Worm (Caenorhabditis elegans) whole organism, L1 larva: Measurements from ENCODE around the gene vps-33.1.

Source experiments
- dpl-1 ChIP-seq, 3 experiments: fragments of 150-350 bp in 2 of 3; sonication (generic microtip) in 1 of 3; optimal IDR thresholded peaks; 2 replicates each; lab custom pipeline; 2014 to 2017; ENCODE audit warnings: missing biosample characterization in 3 of 3, missing genetic modification characterization in 3 of 3, missing genetic modification reagents in 3 of 3
- jun-1 ChIP-seq: fragments of 150-350 bp; optimal IDR thresholded peaks from 2 replicates; lab custom pipeline; 2014; ENCODE audit warnings: missing biosample characterization, missing genetic modification reagents, missing genetic modification characterization
- lin-15B ChIP-seq: fragments of 150-350 bp; sonication (generic microtip); optimal IDR thresholded peaks from 3 replicates; lab custom pipeline; 2014; ENCODE audit warnings: missing biosample characterization, missing genetic modification characterization
- lin-35 ChIP-seq, 2 experiments: fragments of 150-350 bp; optimal IDR thresholded peaks; 2 replicates each; lab custom pipeline; 2014; ENCODE audit warnings: missing biosample characterization in 2 of 2, missing genetic modification characterization in 2 of 2, missing genetic modification reagents in 2 of 2
- mdl-1 ChIP-seq, 2 experiments: fragments of 150-350 bp; optimal IDR thresholded peaks; 2 replicates each; lab custom pipeline; 2014 to 2017; ENCODE audit warnings: missing biosample characterization in 2 of 2, missing genetic modification characterization in 2 of 2, inconsistent platforms in 1 of 2
- nhr-47 ChIP-seq: sonication (generic microtip); optimal IDR thresholded peaks from 2 replicates; lab custom pipeline; 2016; ENCODE audit warnings: mild to moderate bottlenecking, missing genetic modification characterization, moderate library complexity, missing compliant biosample characterization
- pax-3 ChIP-seq: fragments of 200-800 bp; sonication (Bioruptor generic); optimal IDR thresholded peaks from 2 replicates; lab custom pipeline; 2018; ENCODE audit warnings: mild to moderate bottlenecking, missing genetic modification characterization, moderate library complexity, missing compliant biosample characterization
- snpc-4 ChIP-seq: fragments of 150-350 bp; optimal IDR thresholded peaks from 2 replicates; lab custom pipeline; 2014; ENCODE audit warnings: missing biosample characterization, missing genetic modification characterization
- sox-4 ChIP-seq: sonication (generic microtip); optimal IDR thresholded peaks from 2 replicates; lab custom pipeline; 2016; ENCODE audit warnings: missing genetic modification characterization, missing compliant biosample characterization
- vab-15 ChIP-seq: sonication (generic microtip); optimal IDR thresholded peaks from 2 replicates; lab custom pipeline; 2017; ENCODE audit warnings: missing genotype, mild to moderate bottlenecking, missing genetic modification characterization, missing compliant biosample characterization

DNA sequence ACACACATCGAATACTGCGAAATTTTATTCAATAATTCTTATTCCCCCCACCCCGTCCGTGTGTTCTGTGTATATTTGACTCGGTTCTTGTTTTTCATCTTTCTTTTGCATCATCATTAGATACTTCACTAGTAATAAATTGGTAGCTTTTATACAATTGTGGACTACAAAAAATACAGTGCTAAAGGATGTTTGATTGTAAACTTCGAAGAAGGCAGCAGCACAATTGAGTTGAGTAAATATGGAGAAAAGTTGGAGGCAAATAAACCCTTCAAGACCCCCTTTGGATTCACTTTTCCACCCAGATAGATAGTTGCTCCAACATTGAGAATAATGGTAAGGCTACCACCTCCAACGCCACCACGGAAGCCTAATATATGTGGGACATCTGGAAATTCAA is 7.4 kb upstream of the vps-33.1 start, which contains the start of gene B0303.7:
- TF ChIP-seq mdl-1 (tag; optimal IDR thresholded peaks at IDR 0.05; lab: Kevin White, UChicago) (no peak), pax-3 (tag; lab: Kevin White, UChicago) (no peak), lin-35 (GFP tag; optimal IDR thresholded peaks at IDR 0.05; lab: Kevin White, UChicago) (no peak), vab-15 (tag; lab: Kevin White, UChicago) (no peak), snpc-4 (tag; lab: Kevin White, UChicago) (no peak), nhr-47 (tag; lab: Kevin White, UChicago) (no peak), dpl-1 (GFP tag; optimal IDR thresholded peaks at IDR 0.05; lab: Kevin White, UChicago) (no peak), jun-1 (tag; lab: Kevin White, UChicago) (no peak), lin-15B (tag; lab: Kevin White, UChicago) (no peak), sox-4 (tag; lab: Kevin White, UChicago) (no peak)
